Worm (Caenorhabditis elegans): Measurements from ENCODE around the gene lntl-1.

- TF ChIP-seq bed-3 (GFP tag; optimal IDR thresholded peaks at IDR 0.05) (no peak), ham-2 (GFP tag; optimal IDR thresholded peaks at IDR 0.05) (no peak), nhr-28 (tag; optimal IDR thresholded peaks at IDR 0.05) (no peak), nhr-12 (tag; optimal IDR thresholded peaks at IDR 0.05) (no peak), unc-120 (tag; optimal IDR thresholded peaks at IDR 0.05; ENCODE audit: poor library complexity, severe bottlenecking) (no peak), ces-1 (GFP tag; optimal IDR thresholded peaks at IDR 0.05) (no peak), sem-2 (GFP tag; optimal IDR thresholded peaks at IDR 0.05) (no peak), pha-4 (tag; optimal IDR thresholded peaks at IDR 0.05) (no peak), snpc-4 (tag; optimal IDR thresholded peaks at IDR 0.05) (no peak), lsy-2 (tag; optimal IDR thresholded peaks at IDR 0.05) (no peak)
Measured at ce11 chrIV:5766804-5767203, 40.1 kb downstream of the lntl-1 start.
